Fruit fly (Drosophila melanogaster): Measurements from ENCODE around the gene IntS11.

IntS11 gene

DNA sequence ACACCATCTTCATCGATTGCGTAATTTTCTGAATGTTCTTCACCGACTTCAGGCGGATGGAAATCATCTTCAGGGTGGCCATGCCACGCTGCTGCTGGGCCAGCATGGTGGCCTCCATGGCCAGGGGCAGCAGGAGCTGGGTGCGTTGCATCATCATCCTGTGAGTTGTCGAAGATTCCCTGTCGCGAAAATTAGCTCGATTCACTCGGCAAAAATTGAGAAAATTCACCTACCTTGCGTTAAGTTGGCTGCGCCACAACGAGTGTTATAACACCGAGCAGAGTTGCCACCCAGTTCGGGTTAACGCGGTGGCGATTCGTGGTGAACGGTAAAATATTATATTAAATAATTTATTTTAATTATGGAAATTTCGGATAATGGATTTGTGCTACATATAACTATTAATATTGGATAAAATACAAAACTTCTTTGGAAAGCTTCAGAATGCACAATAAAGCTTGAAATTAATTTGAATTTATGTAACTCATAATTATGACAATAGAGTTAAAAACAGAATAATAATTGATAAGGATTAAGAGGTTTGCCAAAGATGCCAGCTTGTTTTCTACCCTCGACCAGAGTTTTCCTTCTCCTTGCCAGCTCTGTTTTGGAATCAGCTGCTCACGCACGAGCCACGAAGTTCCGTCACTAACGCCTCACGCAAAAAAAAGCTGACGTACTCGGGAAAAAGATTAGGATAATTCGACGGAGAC is 3.6 kb downstream of the IntS11 start, which contains the start of the genes ATPsyngamma and yata (continued):
- TF ChIP-seq pzg (GFP tag; optimal IDR thresholded peaks at IDR 0.05): peak; percentile 49
- no peak; the same call in none of the 2 replicates for TF ChIP-seq MBD-R2 (GFP tag; IDR thresholded peaks at IDR 0.05)
- peak; percentile 8 for TF ChIP-seq Dp (GFP tag; optimal IDR thresholded peaks at IDR 0.05)
- TF ChIP-seq dysf (GFP tag; IDR thresholded peaks at IDR 0.05): peak; percentile 19; the same call in 1 of the 3 replicates
- TF ChIP-seq CG2116 (GFP tag; optimal IDR thresholded peaks at IDR 0.05): peak; percentile 30
- no peak for TF ChIP-seq Kr (GFP tag; optimal IDR thresholded peaks at IDR 0.05)
- peak; percentile 31 for TF ChIP-seq tin (GFP tag; optimal IDR thresholded peaks at IDR 0.05)
- no peak for TF ChIP-seq CG31365 (tag; optimal IDR thresholded peaks at IDR 0.05)
- peak; percentile 38 for TF ChIP-seq CG17359 (tag; optimal IDR thresholded peaks at IDR 0.05)
- TF ChIP-seq dpn (GFP tag; optimal IDR thresholded peaks at IDR 0.05): peak in 1 of 2 experiments; percentile 35
- no peak for TF ChIP-seq CG4707 (GFP tag; optimal IDR thresholded peaks at IDR 0.05)
- peak; percentile 37 for TF ChIP-seq CG10209 (GFP tag; optimal IDR thresholded peaks at IDR 0.05)
- TF ChIP-seq CG4854 (GFP tag; optimal IDR thresholded peaks at IDR 0.05): no peak
- no peak for TF ChIP-seq luna (GFP tag; optimal IDR thresholded peaks at IDR 0.05)
- peak; percentile 4 for TF ChIP-seq CG31388 (GFP tag; optimal IDR thresholded peaks at IDR 0.05)
- no peak for TF ChIP-seq CG8359 (GFP tag; optimal IDR thresholded peaks at IDR 0.05; ENCODE audit: borderline replicate concordance)
- TF ChIP-seq CG33557 (GFP tag; optimal IDR thresholded peaks at IDR 0.05): peak; percentile 43
- TF ChIP-seq CG3163 (GFP tag; optimal IDR thresholded peaks at IDR 0.05): no peak
- TF ChIP-seq chinmo (GFP tag; IDR thresholded peaks at IDR 0.05; ENCODE audit: partially characterized antibody): no peak
- peak; percentile 72 for TF ChIP-seq CG17385 (GFP tag; optimal IDR thresholded peaks at IDR 0.05)
- peak; percentile 74 for TF ChIP-seq sens (GFP tag)
- TF ChIP-seq ttk (GFP tag; IDR thresholded peaks at IDR 0.05): no peak
- peak; percentile 36 for TF ChIP-seq ind (GFP tag; optimal IDR thresholded peaks at IDR 0.05)
- TF ChIP-seq CG10543 (GFP tag; optimal IDR thresholded peaks at IDR 0.05): no peak
- no peak for TF ChIP-seq CG4282 (GFP tag; optimal IDR thresholded peaks at IDR 0.05)
- peak; percentile 79 for TF ChIP-seq CG6791 (GFP tag; IDR thresholded peaks at IDR 0.05; ENCODE audit: partially characterized antibody)
- peak; percentile 27; the same call in 1 of the 2 replicates for TF ChIP-seq CG6689 (GFP tag; IDR thresholded peaks at IDR 0.05)
- TF ChIP-seq CG34376 (GFP tag; optimal IDR thresholded peaks at IDR 0.05): no peak
- TF ChIP-seq CG34422 (GFP tag; IDR thresholded peaks at IDR 0.05): 0 out of 3 replicates have a peak, but pooled peaks have one; percentile 12
- no peak for TF ChIP-seq Fer1 (GFP tag; optimal IDR thresholded peaks at IDR 0.05)
- TF ChIP-seq CG14710 (tag; optimal IDR thresholded peaks at IDR 0.05): peak; percentile 70
- TF ChIP-seq CG4328 (GFP tag; optimal IDR thresholded peaks at IDR 0.05): peak; percentile 43
- peak; percentile 53 for TF ChIP-seq Deaf1 (tag; optimal IDR thresholded peaks at IDR 0.05)
- TF ChIP-seq yki (optimal IDR thresholded peaks at IDR 0.05): no peak
- TF ChIP-seq CG32532 (GFP tag; IDR thresholded peaks at IDR 0.05): peak; percentile 54; the same call in 1 of the 2 replicates
- peak; percentile 97 for TF ChIP-seq MESR4 (GFP tag; optimal IDR thresholded peaks at IDR 0.05)
- TF ChIP-seq Elba2 (GFP tag; optimal IDR thresholded peaks at IDR 0.05): peak; percentile 9
- TF ChIP-seq CG4617 (GFP tag; optimal IDR thresholded peaks at IDR 0.05; ENCODE audit: borderline replicate concordance): peak; percentile 25
- TF ChIP-seq CkIIα-i1 (GFP tag; IDR thresholded peaks at IDR 0.05): no peak
- no peak for TF ChIP-seq CG10431 (GFP tag; optimal IDR thresholded peaks at IDR 0.05)
- TF ChIP-seq unpg (GFP tag; optimal IDR thresholded peaks at IDR 0.05): peak; percentile 35
- no peak for TF ChIP-seq so (GFP tag; IDR thresholded peaks at IDR 0.05)
- TF ChIP-seq CG3281 (GFP tag; optimal IDR thresholded peaks at IDR 0.05): no peak
- no peak for TF ChIP-seq pnt (GFP tag; optimal IDR thresholded peaks at IDR 0.05)
- peak; percentile 92 for TF ChIP-seq YL-1 (GFP tag; optimal IDR thresholded peaks at IDR 0.05)
- TF ChIP-seq CG4820 (GFP tag; optimal IDR thresholded peaks at IDR 0.05): no peak
- TF ChIP-seq CG17568 (GFP tag; optimal IDR thresholded peaks at IDR 0.05): no peak
- TF ChIP-seq CG2129 (GFP tag; IDR thresholded peaks at IDR 0.05; ENCODE audit: partially characterized antibody): no peak; the same call in 1 of the 2 replicates
- TF ChIP-seq ci (GFP tag; IDR thresholded peaks at IDR 0.05): 0 out of 3 replicates have a peak, but pooled peaks have one; percentile 36

Data from whole organism, embryonic.